Worm (Caenorhabditis elegans): ENCODE measurements around the gene fem-3.

Gene fem-3

DNA sequence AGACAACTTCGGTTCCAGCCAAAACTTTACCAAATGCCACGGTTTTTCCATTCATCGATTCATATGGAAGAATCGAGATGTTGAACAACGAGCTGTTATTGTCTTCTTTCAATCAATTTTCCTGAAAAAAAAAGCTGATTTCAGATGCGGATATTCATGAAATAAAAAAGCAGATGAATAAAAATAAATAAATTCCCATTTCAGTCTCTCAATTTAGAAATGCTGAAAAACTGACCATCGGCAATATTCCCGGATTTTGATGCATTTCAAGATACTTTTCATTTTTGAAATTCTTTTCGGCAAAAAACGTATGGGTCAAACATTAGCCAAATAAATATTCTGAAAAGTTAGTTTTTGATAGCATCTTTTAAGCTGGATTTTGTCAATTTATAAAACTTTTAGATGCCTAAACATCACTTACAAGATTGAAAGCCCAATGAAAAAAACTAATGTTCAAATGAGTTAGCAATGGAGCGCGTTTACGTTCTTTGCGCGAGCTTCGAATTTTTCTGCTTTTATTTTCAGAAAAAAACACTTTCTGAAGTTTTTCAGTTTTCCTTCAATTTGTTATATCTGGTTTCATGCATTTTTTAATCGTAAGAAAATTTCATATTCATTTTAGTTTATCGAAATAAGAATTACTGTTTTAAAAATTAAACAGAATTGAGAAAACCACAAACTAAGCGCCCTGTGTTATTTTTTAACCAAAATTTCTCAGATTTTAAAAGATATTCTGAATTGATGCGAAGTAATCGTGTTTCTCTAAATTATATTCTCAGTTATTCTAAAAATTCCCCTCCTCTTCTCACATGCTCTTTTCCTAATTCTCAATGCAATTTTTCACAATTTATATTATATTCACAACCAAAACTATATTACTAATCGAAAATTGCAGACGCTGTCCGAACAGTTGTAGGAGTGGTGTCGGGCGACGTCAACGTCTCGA, at the start of gene fem-3, which contains the start of gene C01F6.14:
Gene fem-3, plus strand, starts transcription at position 896 of the 946 bp plus-strand sequence.
Gene C01F6.14, minus strand, starts transcription at position 51 of the 946 bp plus-strand sequence.
- TF ChIP-seq unc-62 (GFP tag; optimal IDR thresholded peaks at IDR 0.05), result no peak

DNA sequence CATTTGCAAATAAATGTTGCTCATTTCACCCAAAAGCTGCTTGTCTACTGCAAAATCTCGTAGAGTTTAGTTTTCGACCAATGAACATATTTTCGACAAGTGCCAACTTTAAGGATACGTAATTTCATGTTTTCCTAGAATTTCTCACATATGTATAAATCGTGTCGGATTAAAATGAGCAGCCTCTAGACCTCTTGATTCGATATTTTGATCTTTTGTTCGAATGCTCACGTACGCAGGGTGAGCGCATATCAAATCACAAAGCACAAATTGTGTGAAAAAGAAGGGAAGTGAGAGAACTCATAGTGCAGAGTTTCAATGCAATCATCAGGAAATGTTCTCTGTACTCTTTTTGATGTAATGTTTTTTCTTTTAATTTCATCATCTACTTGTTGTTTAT, 41.2 kb upstream of the fem-3 start:
- no peak for TF ChIP-seq unc-62 (GFP tag; optimal IDR thresholded peaks at IDR 0.05)

DNA sequence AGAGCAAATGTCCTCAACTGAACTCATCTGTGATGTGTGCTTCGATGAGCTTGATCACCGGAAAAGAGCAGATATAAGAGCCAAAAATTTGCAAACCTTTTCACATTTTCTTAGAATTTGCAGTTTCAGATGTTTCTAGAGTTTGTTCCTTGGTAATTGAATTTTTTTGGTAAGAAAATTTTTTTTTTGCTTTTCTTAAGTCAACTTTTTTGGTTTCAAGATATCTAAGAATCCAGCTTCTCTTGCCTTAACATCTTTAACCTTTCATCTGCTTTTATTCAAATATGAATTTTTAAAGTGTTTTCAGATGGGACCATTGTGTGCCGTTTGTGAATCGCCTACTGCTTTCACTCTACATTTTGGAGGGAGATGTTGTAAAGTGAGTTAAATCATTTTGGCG, 35.1 kb upstream of the fem-3 start, which contains the start of gene nhr-11:
Gene nhr-11, plus strand, starts transcription at position 301 of the 400 bp plus-strand sequence.
- no peak for TF ChIP-seq unc-62 (GFP tag; optimal IDR thresholded peaks at IDR 0.05)

DNA sequence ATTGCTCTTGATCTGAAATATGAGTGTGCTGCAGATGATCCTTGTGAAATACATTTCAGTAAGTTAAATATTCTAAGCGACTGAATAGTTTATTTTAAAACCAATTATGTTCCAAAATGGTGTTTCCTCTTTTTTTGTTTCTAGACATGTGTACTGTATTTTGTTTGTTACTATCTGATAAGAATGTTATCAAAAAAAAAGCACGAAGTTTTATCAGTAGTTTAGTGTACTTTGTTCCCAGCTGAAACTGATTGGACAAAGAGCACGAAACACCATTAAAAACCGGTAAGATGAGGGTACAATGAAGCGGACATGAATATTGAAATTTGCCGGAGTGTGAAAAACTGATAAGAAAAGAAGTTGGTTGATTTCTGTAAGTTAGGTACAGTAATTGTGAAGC, 34.6 kb upstream of the fem-3 start:
- TF ChIP-seq unc-62 (GFP tag; optimal IDR thresholded peaks at IDR 0.05), result no peak

DNA sequence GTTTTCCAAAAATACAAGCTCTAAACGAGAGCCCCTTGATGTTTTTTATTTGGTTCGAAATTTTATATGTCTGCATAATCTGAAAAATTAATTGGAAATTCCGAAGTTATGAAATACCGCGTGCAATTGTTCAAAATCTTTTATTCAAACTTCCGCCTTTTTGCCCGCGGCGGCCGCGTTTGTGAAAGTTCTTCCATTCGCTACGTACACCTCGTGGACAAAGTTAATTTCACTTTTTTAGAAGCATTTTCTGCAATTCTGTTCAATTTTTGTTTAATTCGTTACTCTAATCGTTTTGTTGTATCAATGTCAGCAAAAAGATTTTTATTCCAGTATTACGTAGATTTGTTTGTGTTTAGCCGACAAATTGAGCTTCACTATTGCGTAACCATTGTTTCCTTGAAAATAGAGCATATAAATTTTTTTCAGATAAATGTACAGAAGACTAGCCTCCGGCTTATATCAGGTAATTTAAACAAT, 30.5 kb upstream of the fem-3 start, which contains the start of gene mppb-1:
Gene mppb-1, plus strand, starts transcription at position 430 of the 480 bp plus-strand sequence.
- no peak for TF ChIP-seq unc-62 (GFP tag; optimal IDR thresholded peaks at IDR 0.05)

DNA sequence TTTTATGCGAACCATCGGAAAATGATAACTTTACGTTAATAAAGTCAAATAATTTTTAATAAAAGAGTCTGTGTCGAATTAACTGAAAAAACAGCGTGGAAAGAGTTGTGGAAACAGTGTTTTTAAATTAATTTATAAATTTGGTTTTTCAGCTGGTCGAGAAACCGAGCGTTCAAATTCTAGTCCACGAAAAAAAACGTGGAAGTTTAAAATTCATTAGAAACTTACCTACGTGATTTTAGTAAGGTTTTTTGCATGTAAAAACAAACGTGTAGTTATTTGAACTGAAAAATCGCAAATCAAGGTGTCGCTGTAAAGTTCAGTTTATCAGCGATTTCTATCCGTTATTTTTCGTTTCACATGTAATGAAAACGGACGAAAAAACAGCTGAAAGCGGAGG, 26.3 kb upstream of the fem-3 start, which contains the start of gene mans-4:
Gene mans-4, minus strand, starts transcription at position 101 of the 400 bp plus-strand sequence.
- TF ChIP-seq unc-62 (GFP tag; optimal IDR thresholded peaks at IDR 0.05), result no peak

DNA sequence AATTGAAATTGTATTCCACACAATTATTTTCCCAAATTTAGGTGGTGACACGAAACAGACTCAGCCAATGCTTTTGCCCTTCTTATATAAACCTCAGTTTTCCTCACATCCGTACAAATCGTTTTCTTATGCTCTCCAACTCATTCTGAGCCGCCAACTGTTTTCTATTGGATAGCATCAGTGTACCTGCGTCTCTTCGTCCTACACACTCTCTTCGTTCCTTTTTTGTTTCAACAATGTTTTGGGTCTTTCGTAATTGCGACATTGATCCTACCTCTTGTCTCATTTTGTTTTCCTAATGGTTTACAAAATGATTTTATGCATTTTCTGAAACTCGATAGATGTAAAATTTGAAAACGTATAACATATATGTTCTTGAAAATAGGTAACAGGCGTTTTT, 25.4 kb upstream of the fem-3 start:
- no peak for TF ChIP-seq unc-62 (GFP tag; optimal IDR thresholded peaks at IDR 0.05)

DNA sequence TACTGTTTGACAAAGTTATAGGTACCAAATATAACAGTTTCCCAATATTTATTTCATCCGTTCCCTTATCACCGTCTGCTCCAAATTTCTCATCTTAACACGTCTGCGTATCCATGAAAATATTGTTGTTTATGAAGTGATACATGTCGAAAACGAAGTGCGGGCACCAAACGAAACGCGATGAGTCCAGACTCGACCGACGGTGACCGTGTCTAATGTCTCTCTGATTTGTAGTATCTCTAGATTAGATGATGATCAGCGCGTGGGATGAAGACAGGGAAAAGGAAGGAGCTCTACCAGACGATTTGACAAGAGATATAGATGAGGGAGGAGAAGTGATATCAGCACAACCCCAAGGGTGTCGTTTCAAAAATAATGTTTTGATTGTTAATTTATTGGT, 24.6 kb upstream of the fem-3 start:
- TF ChIP-seq unc-62 (GFP tag; optimal IDR thresholded peaks at IDR 0.05), result no peak

DNA sequence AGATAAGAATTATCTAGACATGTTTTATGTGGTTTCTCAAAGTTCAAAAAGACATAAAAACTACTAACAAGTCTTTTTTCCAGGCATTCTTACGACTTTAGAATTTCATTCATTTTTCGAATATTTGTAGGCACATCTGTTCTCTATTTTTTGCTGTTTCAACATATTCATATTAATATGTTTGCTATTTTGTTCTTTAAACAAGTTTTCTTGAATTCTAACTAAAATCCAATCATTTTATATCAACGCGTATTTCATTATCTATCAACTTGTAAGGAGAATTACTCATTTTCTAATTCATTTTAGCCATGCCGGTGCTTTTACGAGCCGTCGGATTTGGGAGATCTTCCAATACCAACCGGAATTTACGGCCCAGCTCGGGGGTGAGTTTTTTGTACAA, 22.7 kb upstream of the fem-3 start, which contains the start of gene twk-8:
Gene twk-8, plus strand, starts transcription at position 301 of the 400 bp plus-strand sequence.
- TF ChIP-seq unc-62 (GFP tag; optimal IDR thresholded peaks at IDR 0.05), result no peak

DNA sequence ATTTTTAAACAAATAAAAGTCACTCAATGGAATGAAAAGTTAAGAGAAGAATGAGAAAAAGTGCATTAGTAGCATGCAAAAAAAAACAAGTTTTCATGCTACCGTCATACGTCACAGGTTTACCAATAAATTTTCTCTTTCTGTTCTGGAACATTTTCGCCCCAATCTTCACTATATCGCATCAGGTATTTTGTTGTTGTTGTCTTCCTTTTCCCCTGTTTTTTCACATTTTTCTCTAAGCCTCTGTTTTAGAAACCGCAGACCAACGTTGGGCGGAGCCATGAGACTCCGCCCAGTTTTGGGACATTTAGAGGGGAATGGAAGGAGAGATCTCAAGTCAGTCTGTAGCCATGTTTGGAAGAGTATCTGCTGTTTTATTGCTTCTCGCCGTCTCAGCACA, 16.5 kb upstream of the fem-3 start, which contains the start of gene msa-1:
Gene msa-1, plus strand, starts transcription at position 301 of the 400 bp plus-strand sequence.
- TF ChIP-seq unc-62 (GFP tag; optimal IDR thresholded peaks at IDR 0.05), result no peak

DNA sequence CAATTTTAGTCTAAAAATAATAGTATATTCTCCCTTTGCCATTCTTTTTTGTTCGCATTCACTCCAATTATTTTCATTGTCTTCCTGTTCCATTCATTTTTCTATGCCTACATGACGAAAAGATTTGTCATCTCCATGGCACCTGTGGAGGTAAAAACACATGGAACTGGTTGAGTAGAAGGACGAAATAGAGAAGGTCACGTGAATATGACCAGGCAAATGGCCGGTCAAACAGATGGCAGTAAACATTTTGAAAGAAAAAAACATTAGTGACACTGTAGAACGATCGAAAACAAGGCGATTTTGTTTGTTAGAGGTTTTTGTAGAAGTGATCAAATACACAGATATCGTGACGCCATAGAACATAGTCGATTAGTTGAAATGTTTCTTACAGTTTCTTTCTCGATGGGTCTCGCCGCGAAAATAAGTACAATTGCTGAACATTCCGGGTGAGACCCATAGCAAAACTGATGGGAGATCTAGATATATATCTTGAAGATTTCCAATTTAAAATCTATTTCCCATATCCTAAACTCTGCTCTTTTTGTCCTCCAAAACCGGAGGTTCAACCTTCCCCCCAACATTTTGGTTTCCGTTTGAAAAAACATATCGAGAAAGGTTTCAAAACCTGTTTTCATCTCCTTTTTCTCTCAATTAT, 14.1 kb upstream of the fem-3 start:
- no peak for TF ChIP-seq unc-62 (GFP tag; optimal IDR thresholded peaks at IDR 0.05)

DNA sequence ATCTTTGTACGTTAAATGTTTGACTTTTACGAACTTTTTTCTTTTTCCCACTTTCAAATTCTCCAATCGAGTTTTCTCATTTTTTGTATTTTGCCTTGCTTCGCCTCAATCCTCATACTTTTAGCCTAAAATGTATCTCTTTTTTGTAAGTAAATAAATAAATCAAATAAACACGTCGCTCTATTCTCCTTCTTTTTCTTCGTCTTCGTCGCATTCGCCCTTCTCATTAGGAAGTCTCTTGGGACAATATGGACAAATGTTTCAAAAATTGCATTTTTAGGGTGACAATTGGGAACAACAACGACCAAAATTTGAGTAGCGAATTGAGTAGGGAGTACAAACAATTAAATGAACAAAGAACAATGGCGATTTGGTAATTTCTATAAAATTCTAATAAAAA, 12.8 kb upstream of the fem-3 start:
- TF ChIP-seq unc-62 (GFP tag; optimal IDR thresholded peaks at IDR 0.05), result no peak

DNA sequence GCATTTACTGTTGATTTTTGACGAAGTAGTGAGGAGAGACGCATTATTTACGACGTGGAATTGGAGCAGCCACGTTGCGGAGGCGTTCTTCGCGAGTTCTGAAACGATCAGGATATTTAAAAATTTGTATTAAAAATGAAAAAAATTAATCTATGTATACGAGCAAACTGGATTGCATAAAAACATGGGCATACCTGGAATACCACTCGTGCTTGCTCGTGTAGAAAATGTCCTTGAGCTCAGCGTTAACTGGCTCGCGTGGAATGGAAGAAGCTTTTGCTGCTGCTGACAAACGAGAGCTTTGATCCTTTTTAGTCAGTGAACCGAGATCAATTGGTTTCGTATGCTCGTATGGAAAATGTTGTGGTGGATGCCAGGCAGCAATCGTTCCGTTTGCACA, 10.8 kb upstream of the fem-3 start, which contains the start of gene lpl-1:
Gene lpl-1, minus strand, starts transcription at position 101 of the 400 bp plus-strand sequence.
- TF ChIP-seq unc-62 (GFP tag; optimal IDR thresholded peaks at IDR 0.05), result no peak

DNA sequence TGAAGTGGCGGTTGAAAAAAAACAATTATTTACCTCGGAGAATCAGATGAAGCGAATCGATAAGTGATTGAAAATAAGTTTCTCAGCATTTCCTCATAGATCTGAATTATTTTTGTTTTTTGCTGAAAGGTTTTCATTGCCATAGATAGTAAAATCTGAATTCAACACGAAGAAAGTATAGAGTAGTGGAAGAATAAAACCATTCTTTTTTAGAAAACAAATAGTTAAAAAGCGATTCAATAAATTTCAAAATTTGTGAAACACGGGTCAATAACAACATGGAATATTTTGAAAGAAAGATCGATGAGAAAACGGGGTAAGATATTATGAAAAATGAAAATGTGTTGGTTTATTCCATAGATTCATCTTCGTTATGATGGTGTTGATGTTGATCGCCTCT, 10.4 kb upstream of the fem-3 start, which contains the start of gene mrpl-42:
Gene mrpl-42, minus strand, starts transcription at position 101 of the 400 bp plus-strand sequence.
- TF ChIP-seq unc-62 (GFP tag; optimal IDR thresholded peaks at IDR 0.05), result no peak

DNA sequence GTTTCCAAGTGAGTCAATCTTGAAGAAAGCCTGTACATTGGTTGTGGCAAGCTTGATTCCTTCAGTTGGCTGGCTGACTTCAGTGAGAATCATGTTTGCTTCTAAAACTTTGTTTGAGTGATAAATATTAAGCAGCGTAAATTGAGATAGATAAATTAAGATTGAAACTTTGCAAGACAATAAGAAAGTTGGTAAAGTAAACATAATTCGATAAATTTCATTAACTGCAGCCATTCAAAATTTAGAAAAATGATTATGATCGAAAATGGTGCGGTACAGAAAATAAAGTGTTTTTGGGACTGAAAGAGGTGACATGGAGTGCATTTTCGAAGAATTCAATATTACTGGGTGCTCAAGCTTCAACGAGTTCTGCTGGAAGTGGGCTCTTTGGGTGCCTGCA, 9.2 kb upstream of the fem-3 start, which contains the start of gene icln-1:
Gene icln-1, minus strand, starts transcription at position 101 of the 400 bp plus-strand sequence.
- TF ChIP-seq unc-62 (GFP tag; optimal IDR thresholded peaks at IDR 0.05), result no peak
